Fruit fly (Drosophila melanogaster) whole organism: ENCODE data around the gene CG9717.

ENCODE experiments used
- EcR ChIP-seq, 2 experiments: fragments of >200 bp; optimal IDR thresholded peaks; 2 replicates each; lab custom pipeline; 2017; ENCODE audit warnings: missing biosample characterization in 2 of 2, missing genetic modification characterization in 2 of 2, missing genetic modification reagents in 2 of 2
- psq ChIP-seq: fragments of >200 bp; optimal IDR thresholded peaks from 2 replicates; lab custom pipeline; 2017

DNA sequence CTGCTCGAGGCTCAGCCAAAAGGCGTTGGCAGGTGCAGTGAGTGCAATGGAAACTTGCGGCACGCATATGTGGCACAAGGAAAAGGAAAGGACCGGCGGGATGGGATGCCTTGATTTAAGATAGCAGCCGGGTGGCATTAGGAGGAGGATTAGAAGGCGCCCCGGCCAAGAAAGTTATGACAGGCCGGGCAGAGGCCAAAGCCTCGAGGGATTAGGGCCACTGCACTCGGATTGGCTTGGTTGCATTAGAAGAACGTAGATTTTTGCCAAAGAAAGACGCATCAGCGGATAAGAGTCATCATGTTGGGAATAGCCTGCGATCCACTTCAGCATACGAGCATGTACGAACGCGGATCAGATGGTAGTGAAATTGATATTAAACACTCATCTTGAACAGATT is 9.6 kb upstream of the CG9717 start, which contains the start of gene CG31019:
- TF ChIP-seq EcR (GFP tag; optimal IDR thresholded peaks at IDR 0.05; lab: Kevin White, UChicago) (no peak), psq (lab: Kevin White, UChicago) (no peak)
